Fruit fly (Drosophila melanogaster): ENCODE measurements around the gene CG7920.

CG7920 gene

DNA sequence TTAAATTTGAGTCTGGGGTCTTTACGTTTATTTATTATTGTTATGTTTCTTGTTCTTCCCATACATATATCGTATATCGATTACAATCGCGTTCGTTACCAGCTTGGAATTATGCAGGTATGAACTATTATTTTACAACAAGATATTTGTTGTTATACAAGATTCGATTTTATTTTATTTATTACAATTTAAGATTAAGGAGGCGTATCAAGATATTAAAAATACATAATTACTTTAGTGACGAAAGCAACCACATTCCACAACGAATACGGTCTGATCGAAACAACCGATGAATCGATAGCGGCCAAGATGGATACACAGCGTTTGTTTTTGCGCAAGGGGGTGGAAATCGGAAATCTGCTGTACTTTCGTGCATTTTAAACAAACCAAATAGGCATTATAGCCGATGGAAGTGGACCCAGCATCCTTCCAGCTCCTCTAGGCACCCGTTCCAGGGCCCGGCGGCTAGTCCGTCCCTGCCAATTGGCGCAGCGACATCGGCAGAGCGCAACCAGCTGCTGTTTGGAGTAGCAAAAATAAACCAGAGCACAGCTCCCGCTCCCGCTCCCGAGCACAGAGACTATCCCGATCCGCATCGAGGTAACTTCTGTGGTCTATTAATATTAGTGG lies 17.4 kb downstream of the CG7920 start, which contains the start of the genes CG15525 and CG11504 (continued):
- TF ChIP-seq zfh1 (GFP tag; IDR thresholded peaks at IDR 0.05) (peak; percentile 51; the same call in 1 of the 3 replicates), sisA (GFP tag; IDR thresholded peaks at IDR 0.05) (peak; percentile 80), gem (tag; optimal IDR thresholded peaks at IDR 0.05) (no peak), CG4282 (GFP tag; optimal IDR thresholded peaks at IDR 0.05) (no peak), Opbp (GFP tag; IDR thresholded peaks at IDR 0.05; ENCODE audit: partially characterized antibody) (peak; percentile 76), CG6791 (GFP tag; IDR thresholded peaks at IDR 0.05; ENCODE audit: partially characterized antibody) (peak; percentile 79), crp (GFP tag; optimal IDR thresholded peaks at IDR 0.05) (peak in 1 of 2 experiments; percentile 33), CG4854 (GFP tag; optimal IDR thresholded peaks at IDR 0.05) (peak; percentile 23), Hand (GFP tag; optimal IDR thresholded peaks at IDR 0.05) (no peak), z (GFP tag; IDR thresholded peaks at IDR 0.05) (no peak), ro (GFP tag; IDR thresholded peaks at IDR 0.05) (no peak), CG10654 (GFP tag; optimal IDR thresholded peaks at IDR 0.05) (peak; percentile 38), sens (GFP tag) (peak; percentile 96), CG2712 (tag; optimal IDR thresholded peaks at IDR 0.05) (no peak), kni (GFP tag; optimal IDR thresholded peaks at IDR 0.05) (no peak), Oaz (GFP tag; IDR thresholded peaks at IDR 0.05) (no peak), CG6765 (GFP tag; optimal IDR thresholded peaks at IDR 0.05) (no peak), CG5953 (GFP tag; IDR thresholded peaks at IDR 0.05) (peak; percentile 38; the same call in 1 of the 2 replicates), CG12155 (GFP tag; optimal IDR thresholded peaks at IDR 0.05) (peak; percentile 55), ftz-f1 (GFP tag; optimal IDR thresholded peaks at IDR 0.05) (no peak), HLH54F (GFP tag; optimal IDR thresholded peaks at IDR 0.05) (peak; percentile 47), CG9797 (GFP tag; optimal IDR thresholded peaks at IDR 0.05) (peak; percentile 69), pb (GFP tag; optimal IDR thresholded peaks at IDR 0.05) (no peak), CG14441 (GFP tag; IDR thresholded peaks at IDR 0.05) (peak; percentile 65), Side (GFP tag; optimal IDR thresholded peaks at IDR 0.05) (no peak), bbx (GFP tag; IDR thresholded peaks at IDR 0.05; ENCODE audit: partially characterized antibody) (peak; percentile 72), oc (tag; optimal IDR thresholded peaks at IDR 0.05) (no peak), CG13287 (GFP tag; IDR thresholded peaks at IDR 0.05; ENCODE audit: partially characterized antibody) (peak; percentile 95), bcd (GFP tag; optimal IDR thresholded peaks at IDR 0.05) (no peak), gro (GFP tag; optimal IDR thresholded peaks at IDR 0.05) (peak; percentile 53), CG7357 (GFP tag; IDR thresholded peaks at IDR 0.05) (no peak), vnd (GFP tag; IDR thresholded peaks at IDR 0.05; ENCODE audit: partially characterized antibody) (peak; percentile 90), Fer2 (tag; optimal IDR thresholded peaks at IDR 0.05) (no peak), ranshi (GFP tag; IDR thresholded peaks at IDR 0.05) (peak; percentile 58), BEAF-32 (GFP tag; optimal IDR thresholded peaks at IDR 0.05) (peak; percentile 91), CG4360 (GFP tag; IDR thresholded peaks at IDR 0.05) (no peak), CG12391 (tag; optimal IDR thresholded peaks at IDR 0.05) (peak; percentile 78), Pdp1 (GFP tag; optimal IDR thresholded peaks at IDR 0.05) (peak; percentile 61 to 77), Myb (GFP tag; optimal IDR thresholded peaks at IDR 0.05) (no peak), CG32532 (GFP tag; IDR thresholded peaks at IDR 0.05) (peak; percentile 54; the same call in 1 of the 2 replicates), phol (tag; optimal IDR thresholded peaks at IDR 0.05) (peak; percentile 96), al (GFP tag; IDR thresholded peaks at IDR 0.05) (peak; percentile 50), CkIIα-i1 (GFP tag; IDR thresholded peaks at IDR 0.05) (no peak), CG10366 (GFP tag; IDR thresholded peaks at IDR 0.05) (peak; percentile 54; the same call in 1 of the 2 replicates), CG8478 (optimal IDR thresholded peaks at IDR 0.05) (no peak), grn (GFP tag; optimal IDR thresholded peaks at IDR 0.05) (no peak), CG8290 (GFP tag; optimal IDR thresholded peaks at IDR 0.05) (peak; percentile 70), CG8290 (tag; optimal IDR thresholded peaks at IDR 0.05) (no peak), ac (GFP tag; optimal IDR thresholded peaks at IDR 0.05) (no peak), CG7928 (GFP tag; optimal IDR thresholded peaks at IDR 0.05) (no peak), CG17568 (GFP tag; optimal IDR thresholded peaks at IDR 0.05) (no peak)
